Fruit fly (Drosophila melanogaster) whole organism, embryonic: ENCODE measurements around the gene CG7120.

Experiments used
- Atf3 ChIP-seq: fragments of 200-800 bp; sonication (Bioruptor generic); optimal IDR thresholded peaks from 3 replicates; lab custom pipeline; 2016; ENCODE audit warnings: missing biosample characterization, missing genetic modification characterization
- Awh ChIP-seq: fragments of 200-800 bp; sonication (Bioruptor generic); IDR thresholded peaks from 2 replicates; pipeline ENCODE4, ENCODE4 v1.3.6; 2022; ENCODE audit warnings: missing biosample characterization, missing genetic modification characterization
- Bdp1 ChIP-seq: fragments of 200-800 bp; sonication (Bioruptor generic); optimal IDR thresholded peaks from 3 replicates; lab custom pipeline; 2016; ENCODE audit warnings: missing biosample characterization, missing genetic modification characterization
- CG13123 ChIP-seq: fragments of 200-800 bp; sonication (Bioruptor generic); optimal IDR thresholded peaks from 2 replicates; lab custom pipeline; 2016; ENCODE audit warnings: missing biosample characterization, missing genetic modification characterization
- CG15073 ChIP-seq: fragments of 200-800 bp; sonication (Bioruptor generic); optimal IDR thresholded peaks from 2 replicates; lab custom pipeline; 2016; ENCODE audit warnings: missing biosample characterization, missing genetic modification characterization
- CG16779 ChIP-seq: fragments of 200-800 bp; sonication (Bioruptor generic); IDR thresholded peaks from 2 replicates; pipeline ENCODE4 v1.3.6; 2022; ENCODE audit warnings: missing biosample characterization, missing genetic modification characterization
- CG17328 ChIP-seq: fragments of 200-800 bp; sonication (Bioruptor generic); IDR thresholded peaks from 2 replicates; pipeline ENCODE4 v1.3.6; 2022; ENCODE audit warnings: missing biosample characterization, missing genetic modification characterization
- CG17385 ChIP-seq: fragments of 200-800 bp; sonication (Bioruptor generic); optimal IDR thresholded peaks from 3 replicates; lab custom pipeline; 2018; ENCODE audit warnings: missing biosample characterization, mild to moderate bottlenecking, missing genetic modification characterization
- CG17568 ChIP-seq: fragments of 200-800 bp; sonication (Bioruptor generic); optimal IDR thresholded peaks from 2 replicates; lab custom pipeline; 2018; ENCODE audit warnings: missing biosample characterization, mild to moderate bottlenecking, missing genetic modification characterization, moderate library complexity
- CG30403 ChIP-seq: fragments of 200-800 bp; sonication (Bioruptor generic); optimal IDR thresholded peaks from 3 replicates; lab custom pipeline; 2016; ENCODE audit warnings: missing biosample characterization, missing genetic modification characterization
- CG31365 ChIP-seq: fragments of 200-800 bp; sonication (Bioruptor generic); optimal IDR thresholded peaks from 2 replicates; lab custom pipeline; 2018; ENCODE audit warnings: missing biosample characterization, mild to moderate bottlenecking, missing genetic modification characterization
- CG42726 ChIP-seq: fragments of 200-800 bp; sonication (Bioruptor generic); IDR thresholded peaks from 2 replicates; pipeline ENCODE4 v1.3.6; 2022; ENCODE audit warnings: missing biosample characterization, missing genetic modification characterization; ENCODE audit not compliant: partially characterized antibody
- CG6683 ChIP-seq: fragments of 200-800 bp; sonication (Bioruptor generic); optimal IDR thresholded peaks from 2 replicates; lab custom pipeline; 2017; ENCODE audit warnings: missing biosample characterization, mild to moderate bottlenecking, missing genetic modification characterization, missing genetic modification reagents
- CG6813 ChIP-seq: fragments of 200-800 bp; sonication (Bioruptor generic); optimal IDR thresholded peaks from 2 replicates; lab custom pipeline; 2017; ENCODE audit warnings: missing biosample characterization, missing genetic modification characterization, mild to moderate bottlenecking, moderate library complexity, missing genetic modification reagents
- CG7928 ChIP-seq: fragments of 200-800 bp; sonication (Bioruptor generic); optimal IDR thresholded peaks from 2 replicates; lab custom pipeline; 2017; ENCODE audit warnings: missing biosample characterization, mild to moderate bottlenecking, missing genetic modification characterization
- CG8290 ChIP-seq, 3 experiments: fragments of 200-800 bp; sonication (Bioruptor generic); optimal IDR thresholded peaks; 2 replicates each; lab custom pipeline; 2016 to 2019; ENCODE audit warnings: missing biosample characterization in 3 of 3, missing genetic modification characterization in 3 of 3, mild to moderate bottlenecking in 2 of 3, moderate library complexity in 1 of 3
- CG8765 ChIP-seq: fragments of 200-800 bp; sonication (Bioruptor generic); IDR thresholded peaks from 2 replicates; pipeline ENCODE4 v1.3.6; 2022; ENCODE audit warnings: missing biosample characterization, missing genetic modification characterization
- CHES-1-like ChIP-seq: fragments of 200-800 bp; sonication (Bioruptor generic); optimal IDR thresholded peaks from 2 replicates; lab custom pipeline; 2016; ENCODE audit warnings: missing biosample characterization, missing genetic modification characterization
- Deaf1 ChIP-seq: fragments of 200-800 bp; optimal IDR thresholded peaks from 3 replicates; lab custom pipeline; 2019; ENCODE audit warnings: missing biosample characterization, mild to moderate bottlenecking, missing genetic modification characterization, moderate library complexity
- Dip2 ChIP-seq: fragments of 200-800 bp; sonication (Bioruptor generic); IDR thresholded peaks from 2 replicates; pipeline ENCODE4 v1.3.6; 2022; ENCODE audit warnings: missing biosample characterization, missing genetic modification characterization
- E2f1 ChIP-seq: fragments of 200-800 bp; sonication (Bioruptor generic); IDR thresholded peaks from 2 replicates; pipeline ENCODE4 v1.3.6; 2022; ENCODE audit warnings: missing biosample characterization, missing genetic modification characterization
- Eip74EF ChIP-seq, 2 experiments: fragments of 200-800 bp in 1 of 2; fragments of >200 bp in 1 of 2; sonication (Bioruptor generic) in 1 of 2; optimal IDR thresholded peaks; 2 replicates each; lab custom pipeline; 2017 to 2019; ENCODE audit warnings: missing biosample characterization in 2 of 2, missing genetic modification characterization in 2 of 2, mild to moderate bottlenecking in 1 of 2, moderate library complexity in 1 of 2
- Fer1 ChIP-seq: fragments of 200-800 bp; sonication (Bioruptor generic); optimal IDR thresholded peaks from 2 replicates; lab custom pipeline; 2017; ENCODE audit warnings: missing biosample characterization, mild to moderate bottlenecking, missing genetic modification characterization
- Fer3 ChIP-seq: fragments of 200-800 bp; sonication (Bioruptor generic); optimal IDR thresholded peaks from 2 replicates; lab custom pipeline; 2018; ENCODE audit warnings: missing biosample characterization, mild to moderate bottlenecking, missing genetic modification characterization, moderate library complexity
- Hmx ChIP-seq: fragments of 200-800 bp; sonication (Bioruptor generic); optimal IDR thresholded peaks from 2 replicates; lab custom pipeline; 2016; ENCODE audit warnings: missing biosample characterization, missing genetic modification characterization
- Hr78 ChIP-seq, 2 experiments: fragments of 200-800 bp in 1 of 2; fragments of >200 bp in 1 of 2; sonication (Bioruptor generic) in 1 of 2; optimal IDR thresholded peaks; 2 replicates each; lab custom pipeline; 2017 to 2019; ENCODE audit warnings: missing biosample characterization in 2 of 2, missing genetic modification characterization in 2 of 2, mild to moderate bottlenecking in 1 of 2, moderate library complexity in 1 of 2
- Mes4 ChIP-seq: fragments of 200-800 bp; sonication (Bioruptor generic); optimal IDR thresholded peaks from 2 replicates; lab custom pipeline; 2016; ENCODE audit warnings: missing biosample characterization, missing genetic modification characterization
- NK7.1 ChIP-seq: fragments of 200-800 bp; sonication (Bioruptor generic); optimal IDR thresholded peaks from 3 replicates; lab custom pipeline; 2016; ENCODE audit warnings: missing biosample characterization, missing genetic modification characterization
- Ptx1 ChIP-seq: fragments of 200-800 bp; sonication (Bioruptor generic); IDR thresholded peaks from 2 replicates; pipeline ENCODE4 v1.3.6; 2022; ENCODE audit warnings: missing biosample characterization, missing genetic modification characterization
- Sry-δ ChIP-seq: fragments of 200-800 bp; sonication (Bioruptor generic); optimal IDR thresholded peaks from 2 replicates; lab custom pipeline; 2016; ENCODE audit warnings: missing biosample characterization, missing genetic modification characterization
- Tbp ChIP-seq: fragments of >200 bp; optimal IDR thresholded peaks from 2 replicates; lab custom pipeline; 2018; ENCODE audit warnings: missing biosample characterization, missing genetic modification characterization
- amos ChIP-seq: fragments of 200-800 bp; sonication (Bioruptor generic); IDR thresholded peaks from 2 replicates; pipeline ENCODE4 v1.3.6; 2022; ENCODE audit warnings: missing biosample characterization, missing genetic modification characterization; ENCODE audit not compliant: partially characterized antibody
- ato ChIP-seq: fragments of 200-800 bp; sonication (Bioruptor generic); IDR thresholded peaks from 2 replicates; pipeline ENCODE4 v1.3.6; 2022; ENCODE audit warnings: missing biosample characterization, missing genetic modification characterization; ENCODE audit not compliant: partially characterized antibody
- bcd ChIP-seq: fragments of 200-800 bp; sonication (Bioruptor generic); optimal IDR thresholded peaks from 2 replicates; lab custom pipeline; 2017; ENCODE audit warnings: missing biosample characterization, mild to moderate bottlenecking, missing genetic modification characterization
- cad ChIP-seq: fragments of >200 bp; optimal IDR thresholded peaks from 2 replicates; lab custom pipeline; 2017; ENCODE audit warnings: missing biosample characterization, missing genetic modification characterization
- dmrt99B ChIP-seq: fragments of 200-800 bp; sonication (Bioruptor generic); optimal IDR thresholded peaks from 2 replicates; lab custom pipeline; 2018; ENCODE audit warnings: missing biosample characterization, mild to moderate bottlenecking, missing genetic modification characterization, moderate library complexity
- ewg ChIP-seq: fragments of 200-800 bp; sonication (Bioruptor generic); optimal IDR thresholded peaks from 3 replicates; lab custom pipeline; 2017; ENCODE audit warnings: mild to moderate bottlenecking, missing biosample characterization, missing genetic modification reagents, missing genetic modification characterization
- grau ChIP-seq: fragments of 200-800 bp; optimal IDR thresholded peaks from 3 replicates; lab custom pipeline; 2019; ENCODE audit warnings: missing biosample characterization, mild to moderate bottlenecking, missing genetic modification characterization, moderate library complexity
- gsb ChIP-seq: fragments of 200-800 bp; sonication (Bioruptor generic); IDR thresholded peaks from 2 replicates; pipeline ENCODE4 v1.3.6; 2022; ENCODE audit warnings: missing biosample characterization, missing genetic modification characterization
- hkb ChIP-seq, 2 experiments: fragments of 200-800 bp in 1 of 2; fragments of >200 bp in 1 of 2; sonication (Bioruptor generic) in 1 of 2; IDR thresholded peaks in 1 of 2; optimal IDR thresholded peaks in 1 of 2; 2 replicates each; pipeline versions ENCODE4 v1.3.6 to Lab custom; 2017 to 2022; ENCODE audit warnings: missing biosample characterization in 1 of 2, missing genetic modification characterization in 1 of 2
- hth ChIP-seq: fragments of >200 bp; optimal IDR thresholded peaks from 2 replicates; lab custom pipeline; 2017; ENCODE audit warnings: inconsistent platforms
- ind ChIP-seq: fragments of 200-800 bp; sonication (Bioruptor generic); optimal IDR thresholded peaks from 3 replicates; lab custom pipeline; 2016; ENCODE audit warnings: missing biosample characterization, missing genetic modification characterization
- nom ChIP-seq: fragments of 200-800 bp; sonication (Bioruptor generic); optimal IDR thresholded peaks from 2 replicates; lab custom pipeline; 2017; ENCODE audit warnings: missing biosample characterization, missing genetic modification characterization, mild to moderate bottlenecking, moderate library complexity, missing genetic modification reagents
- prd ChIP-seq, 3 experiments: fragments of >200 bp in 2 of 3; fragments of 200-800 bp in 1 of 3; sonication (Bioruptor generic) in 1 of 3; optimal IDR thresholded peaks in 2 of 3; IDR thresholded peaks in 1 of 3; 2 replicates in 2 of 3; 3 replicates in 1 of 3; pipeline versions ENCODE4 v1.3.6 to Lab custom; 2017 to 2022; ENCODE audit warnings: missing biosample characterization in 1 of 3, missing genetic modification characterization in 1 of 3
- ro ChIP-seq: fragments of 200-800 bp; sonication (Bioruptor generic); IDR thresholded peaks from 2 replicates; pipeline ENCODE4 v1.3.6; 2022; ENCODE audit warnings: missing biosample characterization, missing genetic modification characterization
- tna ChIP-seq: fragments of 200-800 bp; sonication (Bioruptor generic); IDR thresholded peaks from 2 replicates; pipeline ENCODE4 v1.3.6; 2022; ENCODE audit warnings: missing biosample characterization, missing genetic modification characterization; ENCODE audit not compliant: partially characterized antibody
- usp ChIP-seq: fragments of >200 bp; optimal IDR thresholded peaks from 2 replicates; lab custom pipeline; 2017; ENCODE audit warnings: missing biosample characterization, missing genetic modification characterization
- zfh2 ChIP-seq: fragments of 200-800 bp; sonication (Bioruptor generic); optimal IDR thresholded peaks from 2 replicates; lab custom pipeline; 2016; ENCODE audit warnings: missing biosample characterization, missing genetic modification characterization

Gene CG7120

dm6 chr3L:8395630-8396168 is at the start of gene CG7120 (continued):
- TF ChIP-seq amos (GFP tag; lab: Robert Waterston, UW) (no peak), Tbp (GFP tag; lab: Kevin White, UChicago) (no peak), Sry-δ (GFP tag; lab: Kevin White, UChicago) (no peak), CG17568 (GFP tag; lab: Kevin White, UChicago) (no peak), gsb (GFP tag; lab: Robert Waterston, UW) (no peak), ato (GFP tag; lab: Robert Waterston, UW) (no peak), ind (GFP tag; lab: Kevin White, UChicago) (peak; percentile 62), ro (GFP tag; lab: Robert Waterston, UW) (no peak), CG13123 (GFP tag; lab: Kevin White, UChicago) (no peak), E2f1 (GFP tag; lab: Robert Waterston, UW) (no peak), Bdp1 (GFP tag; lab: Kevin White, UChicago) (no peak), CG7928 (GFP tag; lab: Kevin White, UChicago) (no peak), CG17385 (peak; percentile 55), Mes4 (GFP tag; lab: Kevin White, UChicago) (peak; percentile 34), CG42726 (GFP tag; lab: Robert Waterston, UW) (no peak), CG16779 (no peak), dmrt99B (tag; lab: Kevin White, UChicago) (peak; percentile 57), prd (optimal IDR thresholded peaks at IDR 0.05; lab: Kevin White, UChicago) (no peak), prd (GFP tag; IDR thresholded peaks at IDR 0.05; lab: Robert Waterston, UW) (peak; percentile 55; the same call in 2 of the 3 replicates), Eip74EF (GFP tag; optimal IDR thresholded peaks at IDR 0.05; lab: Kevin White, UChicago) (peak in 1 of 2 experiments; percentile 47), hth (lab: Kevin White, UChicago) (no peak), cad (no peak), Dip2 (GFP tag; lab: Robert Waterston, UW) (no peak), CG8765 (GFP tag; lab: Robert Waterston, UW) (no peak; the same call in 1 of the 2 replicates), Ptx1 (GFP tag; lab: Robert Waterston, UW) (0 out of 2 replicates have a peak, but pooled peaks have one; percentile 13), Awh (GFP tag; lab: Robert Waterston, UW) (0 out of 2 replicates have a peak, but pooled peaks have one; percentile 32), usp (GFP tag; lab: Kevin White, UChicago) (no peak), CG6813 (GFP tag; lab: Kevin White, UChicago) (no peak), NK7.1 (GFP tag; lab: Kevin White, UChicago) (peak; percentile 31), Atf3 (GFP tag; lab: Kevin White, UChicago) (no peak), hkb (optimal IDR thresholded peaks at IDR 0.05; lab: Kevin White, UChicago) (no peak), hkb (GFP tag; IDR thresholded peaks at IDR 0.05; lab: Robert Waterston, UW) (peak; percentile 43; the same call in 1 of the 2 replicates), CG6683 (GFP tag; lab: Kevin White, UChicago) (no peak), CG31365 (no peak), bcd (peak; percentile 27), grau (tag; lab: Kevin White, UChicago) (peak; percentile 61), Deaf1 (tag; lab: Kevin White, UChicago) (peak; percentile 97), Hr78 (GFP tag; optimal IDR thresholded peaks at IDR 0.05; lab: Kevin White, UChicago) (no peak), Fer1 (no peak), CG15073 (GFP tag; lab: Kevin White, UChicago) (no peak), CHES-1-like (GFP tag; lab: Kevin White, UChicago) (no peak), ewg (GFP tag; lab: Kevin White, UChicago) (peak; percentile 54), tna (GFP tag; lab: Robert Waterston, UW) (no peak; the same call in 1 of the 2 replicates), Hmx (GFP tag; lab: Kevin White, UChicago) (no peak), CG8290 (GFP tag; optimal IDR thresholded peaks at IDR 0.05; lab: Kevin White, UChicago) (no peak), CG8290 (tag; optimal IDR thresholded peaks at IDR 0.05; lab: Kevin White, UChicago) (peak in 1 of 2 experiments; percentile 51), CG17328 (peak; percentile 56), nom (GFP tag; lab: Kevin White, UChicago) (no peak), CG30403 (peak; percentile 49), zfh2 (GFP tag; lab: Kevin White, UChicago) (no peak), Fer3 (tag; lab: Kevin White, UChicago) (peak; percentile 18)
